Worm (Caenorhabditis elegans): ENCODE measurements around the gene gtap-2.
A peak's percentile ranks its signal among the peaks of the same experiment; 100 is the strongest.

DNA sequence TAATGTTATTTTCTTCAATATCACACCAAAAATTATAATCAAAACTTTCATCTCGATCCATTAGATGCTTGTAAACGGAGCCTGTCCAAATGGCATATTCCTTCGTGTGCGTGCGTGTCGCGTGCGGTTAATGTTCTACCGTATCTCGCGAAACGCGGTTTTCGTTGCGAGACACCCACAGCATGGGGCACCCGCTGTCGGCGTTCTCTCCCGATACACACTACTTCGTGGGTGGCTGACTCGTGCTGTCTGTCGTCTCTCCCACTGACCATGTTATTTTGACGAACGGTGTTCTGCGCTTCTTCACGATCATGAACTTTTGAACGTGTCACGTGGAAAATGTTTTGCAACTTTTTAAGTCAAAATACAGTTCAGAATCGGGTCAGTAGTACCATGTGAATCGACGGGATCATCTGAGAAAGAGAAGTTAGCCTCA, 42.9 kb upstream of the gtap-2 start:
- TF ChIP-seq nhr-19 (GFP tag; conservative IDR thresholded peaks at IDR 0.05) = peak; percentile 98
- no peak for TF ChIP-seq nhr-76 (tag; optimal IDR thresholded peaks at IDR 0.05)
- peak; percentile 43 for TF ChIP-seq C34B4.2 (tag; optimal IDR thresholded peaks at IDR 0.05)
- TF ChIP-seq lin-13 (GFP tag; optimal IDR thresholded peaks at IDR 0.05) = peak; percentile 96
- TF ChIP-seq elt-2 (tag; optimal IDR thresholded peaks at IDR 0.05) = peak; percentile 95
- TF ChIP-seq lin-39 (tag; optimal IDR thresholded peaks at IDR 0.05) = peak; percentile 84
- peak; percentile 98 for TF ChIP-seq ama-1 (optimal IDR thresholded peaks at IDR 0.05)

Measured in whole organism, L1 larva.